Fruit fly (Drosophila melanogaster) whole organism, embryonic: Measurements from ENCODE around the gene Lcch3.

Source experiments
- ab ChIP-seq: fragments of 200-800 bp; sonication (Bioruptor generic); optimal IDR thresholded peaks from 2 replicates; lab custom pipeline; 2016; ENCODE audit warnings: missing biosample characterization, missing genetic modification characterization
- tap ChIP-seq: fragments of 200-800 bp; optimal IDR thresholded peaks from 3 replicates; lab custom pipeline; 2019; ENCODE audit warnings: missing biosample characterization, mild to moderate bottlenecking, missing genetic modification characterization, moderate library complexity

DNA sequence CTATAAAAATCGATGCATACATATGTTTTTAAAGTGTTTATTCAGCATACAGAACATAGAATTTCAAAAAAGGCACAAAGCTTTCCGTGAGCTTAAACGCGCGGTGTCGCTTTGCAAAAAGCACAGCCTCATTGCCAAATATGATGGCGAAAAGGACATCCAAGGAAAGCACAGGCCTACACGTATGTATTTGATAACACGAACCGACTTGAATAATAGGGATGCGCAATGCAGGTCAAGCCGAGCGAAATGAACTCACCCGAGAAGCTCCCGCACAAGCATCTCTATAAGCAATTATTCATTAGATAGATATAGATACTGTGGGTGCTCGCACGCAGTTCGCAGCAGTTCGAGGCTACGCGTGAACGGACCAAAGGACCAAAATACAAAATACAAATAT is at the start of gene Lcch3:
- no peak for TF ChIP-seq tap (tag; lab: Kevin White, UChicago)
- TF ChIP-seq ab (GFP tag; lab: Kevin White, UChicago) = no peak
